Worm (Caenorhabditis elegans) whole organism, late embryonic: ENCODE results near the gene famk-1.

Experiments
- ceh-6 ChIP-seq: fragments of 200-800 bp; sonication (Bioruptor generic); optimal IDR thresholded peaks from 2 replicates; lab custom pipeline; 2018; ENCODE audit warnings: mild to moderate bottlenecking, missing genetic modification characterization, missing compliant biosample characterization
- eyg-1 ChIP-seq: sonication (generic microtip); optimal IDR thresholded peaks from 2 replicates; lab custom pipeline; 2016; ENCODE audit warnings: missing genotype, missing genetic modification characterization, missing compliant biosample characterization

DNA sequence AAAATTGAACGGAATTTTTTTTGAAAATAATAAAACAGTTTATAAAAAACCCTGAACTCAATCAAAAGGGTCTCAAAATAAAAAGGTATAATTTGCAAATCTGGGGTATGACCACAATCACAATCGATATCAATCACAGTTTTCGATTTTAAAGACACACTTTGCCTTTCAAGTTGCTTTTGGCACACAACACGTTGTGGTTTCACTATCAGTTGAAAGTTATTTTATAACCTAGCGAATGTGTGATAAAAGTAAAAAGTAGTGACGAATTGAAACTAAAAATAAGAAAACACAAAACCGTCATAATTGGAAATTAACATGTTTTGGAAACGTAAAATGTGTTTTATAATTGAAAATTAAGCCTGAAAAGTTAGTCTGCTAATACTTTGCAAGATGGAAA is 45.4 kb downstream of the famk-1 start:
- TF ChIP-seq eyg-1 (tag; lab: Kevin White, UChicago): no peak
- no peak for TF ChIP-seq ceh-6 (GFP tag; lab: Kevin White, UChicago)
